Worm (Caenorhabditis elegans): ENCODE data around the gene T01G5.6.

DNA sequence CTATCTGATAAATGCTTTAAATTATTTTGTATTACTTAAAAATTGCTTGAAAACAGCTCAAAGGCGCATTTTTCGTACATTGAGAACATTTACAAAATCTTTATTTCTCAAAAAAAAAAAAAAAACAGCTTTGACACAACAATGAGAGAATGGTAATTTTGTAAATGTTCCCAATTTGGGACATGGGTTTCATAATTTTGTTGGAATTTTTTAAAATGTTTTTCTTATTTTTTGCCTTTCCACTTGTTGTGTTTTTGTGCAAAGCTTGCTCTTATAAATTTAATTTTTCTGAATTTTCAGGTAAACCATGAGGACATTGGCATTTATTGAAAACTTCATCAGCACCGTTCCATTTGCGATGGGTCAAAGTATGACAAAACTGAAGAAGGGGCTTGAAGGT, 2.2 kb downstream of the T01G5.6 start, which contains the start of gene T01G5.7:
- no peak for TF ChIP-seq mep-1 (tag; optimal IDR thresholded peaks at IDR 0.05)
- no peak for TF ChIP-seq nhr-237 (tag; optimal IDR thresholded peaks at IDR 0.05)
- no peak for TF ChIP-seq ceh-82 (tag; optimal IDR thresholded peaks at IDR 0.05)
- TF ChIP-seq fkh-10 (GFP tag; optimal IDR thresholded peaks at IDR 0.05) = no peak
- TF ChIP-seq C34B4.2 (tag; optimal IDR thresholded peaks at IDR 0.05) = no peak
- TF ChIP-seq ama-1 (optimal IDR thresholded peaks at IDR 0.05) = no peak
- TF ChIP-seq skn-1 (tag; optimal IDR thresholded peaks at IDR 0.05) = no peak
- TF ChIP-seq mab-9 (GFP tag; IDR thresholded peaks at IDR 0.05) = no peak
- TF ChIP-seq unc-86 (tag; optimal IDR thresholded peaks at IDR 0.05) = no peak
- no peak for TF ChIP-seq lsy-2 (tag; optimal IDR thresholded peaks at IDR 0.05)
- TF ChIP-seq zag-1 (tag; optimal IDR thresholded peaks at IDR 0.05) = no peak
- no peak for TF ChIP-seq nhr-12 (tag; optimal IDR thresholded peaks at IDR 0.05)

Measured in whole organism, L1 larva.